Worm (Caenorhabditis elegans): Measurements from ENCODE around the gene C47E12.14.

DNA sequence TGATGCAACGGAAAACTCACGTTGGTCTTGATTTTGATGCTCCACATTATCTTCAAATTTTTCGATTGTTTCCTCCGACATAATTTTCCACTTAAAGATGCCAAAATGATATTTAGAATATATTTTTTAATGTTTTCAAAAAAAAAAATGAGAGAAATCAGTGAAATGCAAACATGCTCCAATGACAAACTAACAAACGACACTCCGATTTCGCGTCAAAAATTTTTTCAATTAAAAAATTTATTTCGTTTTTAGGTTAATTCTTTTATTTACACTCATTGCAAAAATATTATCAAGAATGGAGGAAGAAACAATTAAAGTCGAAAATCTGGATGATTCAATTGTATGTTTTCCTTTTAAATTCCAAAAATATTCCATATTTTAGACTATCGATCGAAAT, 44.1 kb downstream of the C47E12.14 start, which contains the start of the genes trmt-10A and F25H8.2:
- no peak for TF ChIP-seq mdl-1 (tag; optimal IDR thresholded peaks at IDR 0.05)
- no peak for TF ChIP-seq nhr-11 (tag; optimal IDR thresholded peaks at IDR 0.05)
- no peak for TF ChIP-seq nhr-76 (tag; optimal IDR thresholded peaks at IDR 0.05)
- TF ChIP-seq nhr-12 (tag; optimal IDR thresholded peaks at IDR 0.05) = no peak
- no peak for TF ChIP-seq fkh-10 (GFP tag; optimal IDR thresholded peaks at IDR 0.05)

All from whole organism, L3 larva.